Worm (Caenorhabditis elegans) whole organism, mixed stage, embryonic: ENCODE results near the gene ptr-9.

Source experiments
- blmp-1 ChIP-seq: fragments of 150-350 bp; optimal IDR thresholded peaks from 2 replicates; lab custom pipeline; 2014; ENCODE audit warnings: missing biosample characterization, missing genetic modification characterization
- ces-1 ChIP-seq: fragments of 150-350 bp; optimal IDR thresholded peaks from 2 replicates; lab custom pipeline; 2014; ENCODE audit warnings: missing biosample characterization, missing genetic modification reagents, missing genetic modification characterization
- elt-3 ChIP-seq: fragments of 150-350 bp; optimal IDR thresholded peaks from 2 replicates; lab custom pipeline; 2014; ENCODE audit warnings: missing biosample characterization, missing genetic modification characterization
- lin-13 ChIP-seq: fragments of 150-350 bp; optimal IDR thresholded peaks from 2 replicates; lab custom pipeline; 2014; ENCODE audit warnings: missing biosample characterization, missing genetic modification characterization
- lsy-2 ChIP-seq: fragments of 150-350 bp; optimal IDR thresholded peaks from 2 replicates; lab custom pipeline; 2014; ENCODE audit warnings: missing biosample characterization, missing genetic modification characterization
- mep-1 ChIP-seq: fragments of 150-350 bp; optimal IDR thresholded peaks from 2 replicates; lab custom pipeline; 2017; ENCODE audit warnings: missing biosample characterization, missing genetic modification reagents, missing genetic modification characterization, inconsistent platforms
- nhr-12 ChIP-seq: fragments of 150-350 bp; optimal IDR thresholded peaks from 2 replicates; lab custom pipeline; 2014; ENCODE audit warnings: missing biosample characterization, missing genetic modification characterization
- nhr-237 ChIP-seq: fragments of 150-350 bp; optimal IDR thresholded peaks from 2 replicates; lab custom pipeline; 2014; ENCODE audit warnings: missing biosample characterization, missing genetic modification characterization
- pha-4 ChIP-seq: fragments of 150-350 bp; optimal IDR thresholded peaks from 2 replicates; lab custom pipeline; 2018; ENCODE audit warnings: missing biosample characterization, missing genetic modification reagents, missing genetic modification characterization
- snpc-4 ChIP-seq: fragments of 150-350 bp; optimal IDR thresholded peaks from 2 replicates; lab custom pipeline; 2014; ENCODE audit warnings: missing biosample characterization, missing genetic modification characterization
- unc-62 ChIP-seq: fragments of 150-350 bp; optimal IDR thresholded peaks from 2 replicates; lab custom pipeline; 2014; ENCODE audit warnings: missing biosample characterization, missing genetic modification reagents, missing genetic modification characterization
- ztf-11 ChIP-seq: fragments of 150-350 bp; optimal IDR thresholded peaks from 2 replicates; lab custom pipeline; 2014; ENCODE audit warnings: missing biosample characterization, missing genetic modification characterization

- TF ChIP-seq pha-4 (tag; lab: Kevin White, UChicago) (no peak), lin-13 (tag; lab: Kevin White, UChicago) (no peak), blmp-1 (tag; lab: Kevin White, UChicago) (no peak), mep-1 (tag; lab: Kevin White, UChicago) (no peak), ztf-11 (no peak), nhr-237 (no peak), elt-3 (tag; lab: Kevin White, UChicago) (no peak), unc-62 (GFP tag; lab: Kevin White, UChicago) (no peak), ces-1 (no peak), snpc-4 (no peak), lsy-2 (tag; lab: Kevin White, UChicago) (no peak), nhr-12 (no peak)
Measured at ce11 chrIII:9118921-9119606, 42.4 kb downstream of the ptr-9 start, which contains the start of gene ced-11.
